Worm (Caenorhabditis elegans) whole organism, late embryonic: ENCODE measurements around the gene F10E9.12.
A peak's percentile ranks its signal among the peaks of the same experiment; 100 is the strongest.

Experiments
- C08G9.2 ChIP-seq: sonication (generic microtip); optimal IDR thresholded peaks from 2 replicates; lab custom pipeline; 2016; ENCODE audit warnings: mild to moderate bottlenecking, missing genetic modification characterization, moderate library complexity, missing compliant biosample characterization
- F13H6.1 ChIP-seq: sonication (generic microtip); optimal IDR thresholded peaks from 2 replicates; lab custom pipeline; 2016; ENCODE audit warnings: missing genetic modification characterization, missing compliant biosample characterization
- T23F11.4 ChIP-seq: fragments of 200-800 bp; sonication (Bioruptor generic); optimal IDR thresholded peaks from 2 replicates; lab custom pipeline; 2018; ENCODE audit warnings: mild to moderate bottlenecking, missing genetic modification characterization, missing compliant biosample characterization
- Y22D7AL.16 ChIP-seq: sonication (generic microtip); optimal IDR thresholded peaks from 2 replicates; lab custom pipeline; 2016; ENCODE audit warnings: missing genetic modification characterization, missing compliant biosample characterization
- ama-1 ChIP-seq: fragments of 150-350 bp; optimal IDR thresholded peaks from 2 replicates; lab custom pipeline; 2014
- ceh-14 ChIP-seq: sonication (generic microtip); optimal IDR thresholded peaks from 2 replicates; lab custom pipeline; 2016; ENCODE audit warnings: missing genotype, missing genetic modification characterization, missing compliant biosample characterization
- ceh-18 ChIP-seq: sonication (generic microtip); optimal IDR thresholded peaks from 2 replicates; lab custom pipeline; 2016; ENCODE audit warnings: missing genetic modification characterization, missing compliant biosample characterization
- ceh-24 ChIP-seq: sonication (generic microtip); optimal IDR thresholded peaks from 2 replicates; lab custom pipeline; 2016; ENCODE audit warnings: mild to moderate bottlenecking, missing genetic modification characterization, missing compliant biosample characterization
- ceh-30 ChIP-seq: fragments of 150-350 bp; optimal IDR thresholded peaks from 2 replicates; lab custom pipeline; 2014; ENCODE audit warnings: missing biosample characterization, missing genetic modification characterization
- ceh-31 ChIP-seq: sonication (generic microtip); optimal IDR thresholded peaks from 2 replicates; lab custom pipeline; 2016; ENCODE audit warnings: missing genetic modification characterization, missing compliant biosample characterization
- ceh-45 ChIP-seq: fragments of 200-800 bp; sonication (Bioruptor generic); IDR thresholded peaks from 2 replicates; pipeline ENCODE4 v1.3.6; 2022; ENCODE audit warnings: missing genetic modification reagents, missing genetic modification characterization, missing compliant biosample characterization
- ceh-6 ChIP-seq: fragments of 200-800 bp; sonication (Bioruptor generic); optimal IDR thresholded peaks from 2 replicates; lab custom pipeline; 2018; ENCODE audit warnings: mild to moderate bottlenecking, missing genetic modification characterization, missing compliant biosample characterization
- che-1 ChIP-seq: sonication (generic microtip); optimal IDR thresholded peaks from 2 replicates; lab custom pipeline; 2016; ENCODE audit warnings: mild to moderate bottlenecking, missing genetic modification characterization, missing compliant biosample characterization
- elt-2 ChIP-seq: sonication (generic microtip); optimal IDR thresholded peaks from 2 replicates; lab custom pipeline; 2016; ENCODE audit warnings: missing genetic modification reagents, missing genetic modification characterization, missing compliant biosample characterization
- eyg-1 ChIP-seq: sonication (generic microtip); optimal IDR thresholded peaks from 2 replicates; lab custom pipeline; 2016; ENCODE audit warnings: missing genotype, missing genetic modification characterization, missing compliant biosample characterization
- fax-1 ChIP-seq: sonication (generic microtip); optimal IDR thresholded peaks from 2 replicates; lab custom pipeline; 2016; ENCODE audit warnings: missing genotype, missing genetic modification characterization, missing compliant biosample characterization
- fkh-6 ChIP-seq: sonication (generic microtip); optimal IDR thresholded peaks from 2 replicates; lab custom pipeline; 2016; ENCODE audit warnings: missing genetic modification characterization, missing compliant biosample characterization
- gmeb-2 ChIP-seq: sonication (generic microtip); optimal IDR thresholded peaks from 2 replicates; lab custom pipeline; 2016; ENCODE audit warnings: missing genetic modification characterization, inconsistent platforms, missing compliant biosample characterization
- hlh-13 ChIP-seq: fragments of 200-800 bp; sonication (Bioruptor generic); optimal IDR thresholded peaks from 2 replicates; lab custom pipeline; 2018; ENCODE audit warnings: mild to moderate bottlenecking, missing genetic modification characterization, missing compliant biosample characterization
- hlh-15 ChIP-seq: sonication (generic microtip); optimal IDR thresholded peaks from 2 replicates; lab custom pipeline; 2016; ENCODE audit warnings: missing genetic modification characterization, missing compliant biosample characterization
- lim-6 ChIP-seq: sonication (generic microtip); optimal IDR thresholded peaks from 2 replicates; lab custom pipeline; 2016; ENCODE audit warnings: missing genetic modification characterization, missing compliant biosample characterization
- lin-11 ChIP-seq: fragments of 200-800 bp; sonication (Bioruptor generic); optimal IDR thresholded peaks from 2 replicates; lab custom pipeline; 2018; ENCODE audit warnings: mild to moderate bottlenecking, missing genetic modification characterization, missing compliant biosample characterization
- mec-3 ChIP-seq: sonication (generic microtip); optimal IDR thresholded peaks from 2 replicates; lab custom pipeline; 2016; ENCODE audit warnings: borderline replicate concordance, missing genetic modification characterization, missing compliant biosample characterization
- pag-3 ChIP-seq: sonication (generic microtip); optimal IDR thresholded peaks from 2 replicates; lab custom pipeline; 2016; ENCODE audit warnings: missing compliant biosample characterization, missing genetic modification characterization, borderline replicate concordance
- pat-9 ChIP-seq: fragments of 200-800 bp; sonication (Bioruptor generic); optimal IDR thresholded peaks from 2 replicates; lab custom pipeline; 2018; ENCODE audit warnings: mild to moderate bottlenecking, missing genetic modification characterization, moderate library complexity, missing compliant biosample characterization
- pha-4 ChIP-seq: fragments of 150-350 bp; optimal IDR thresholded peaks from 2 replicates; lab custom pipeline; 2018; ENCODE audit warnings: missing biosample characterization, missing genetic modification reagents, missing genetic modification characterization
- pros-1 ChIP-seq: fragments of 150-350 bp; optimal IDR thresholded peaks from 2 replicates; lab custom pipeline; 2014; ENCODE audit warnings: missing biosample characterization, missing genetic modification reagents, missing genetic modification characterization
- ref-2 ChIP-seq: sonication (generic microtip); optimal IDR thresholded peaks from 2 replicates; lab custom pipeline; 2016; ENCODE audit warnings: missing genetic modification characterization, missing compliant biosample characterization
- sdc-2 ChIP-seq: sonication (generic microtip); optimal IDR thresholded peaks from 2 replicates; lab custom pipeline; 2016; ENCODE audit warnings: missing genotype, missing genetic modification characterization, missing compliant biosample characterization
- sox-2 ChIP-seq: fragments of 200-800 bp; sonication (Bioruptor generic); IDR thresholded peaks from 2 replicates; pipeline ENCODE4 v1.3.6; 2022; ENCODE audit warnings: missing genetic modification reagents, missing genetic modification characterization, missing compliant biosample characterization
- tbx-7 ChIP-seq: sonication (generic microtip); optimal IDR thresholded peaks from 2 replicates; lab custom pipeline; 2016; ENCODE audit warnings: missing genotype, missing genetic modification characterization, missing compliant biosample characterization
- ttx-3 ChIP-seq: sonication (generic microtip); optimal IDR thresholded peaks from 2 replicates; lab custom pipeline; 2016; ENCODE audit warnings: missing genetic modification reagents, missing genetic modification characterization, missing compliant biosample characterization
- unc-3 ChIP-seq, 2 experiments: fragments of 200-800 bp in 1 of 2; sonication (Bioruptor generic) in 1 of 2; sonication (generic microtip) in 1 of 2; conservative IDR thresholded peaks in 1 of 2; optimal IDR thresholded peaks in 1 of 2; 2 replicates each; pipeline versions ENCODE4 v1.3.6 to Lab custom; 2016 to 2022; ENCODE audit warnings: missing compliant biosample characterization in 2 of 2, missing genetic modification characterization in 2 of 2, missing genetic modification reagents in 1 of 2
- unc-42 ChIP-seq: sonication (generic microtip); optimal IDR thresholded peaks from 2 replicates; lab custom pipeline; 2016; ENCODE audit warnings: missing genotype, missing genetic modification characterization, missing compliant biosample characterization
- unc-55 ChIP-seq: sonication (generic microtip); optimal IDR thresholded peaks from 2 replicates; lab custom pipeline; 2017; ENCODE audit warnings: missing biosample characterization, missing genetic modification reagents, missing genetic modification characterization
- zip-5 ChIP-seq: sonication (generic microtip); optimal IDR thresholded peaks from 2 replicates; lab custom pipeline; 2016; ENCODE audit warnings: missing genetic modification characterization, missing compliant biosample characterization

F10E9.12 gene

DNA sequence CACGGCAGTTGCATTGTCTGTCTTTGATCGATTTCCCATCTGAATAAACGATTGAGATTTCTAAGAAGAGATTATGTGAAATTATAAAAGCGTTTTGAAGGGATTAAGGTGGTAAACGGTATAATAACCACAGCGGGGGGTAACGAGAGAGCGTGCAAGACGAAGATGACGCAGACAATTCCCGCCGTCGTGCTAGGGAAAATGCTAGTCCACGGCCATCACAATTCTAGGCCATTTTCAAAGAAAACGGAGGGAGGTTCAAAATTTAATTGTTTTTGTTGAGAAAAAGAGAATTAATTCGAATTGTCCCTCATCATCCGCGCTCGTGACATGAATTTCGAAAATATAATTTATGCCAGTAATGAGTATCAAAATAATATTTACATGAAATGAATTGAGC is 5.2 kb upstream of the F10E9.12 start, which contains the start of gene F10E9.11 (continued):
- peak; percentile 96 for TF ChIP-seq C08G9.2 (tag; lab: Kevin White, UChicago)
- peak; percentile 99 for TF ChIP-seq ceh-31 (tag; lab: Kevin White, UChicago)
- peak; percentile 53 for TF ChIP-seq sdc-2 (tag; lab: Kevin White, UChicago)
- TF ChIP-seq F13H6.1 (tag; lab: Kevin White, UChicago), result peak; percentile 79
- no peak for TF ChIP-seq ceh-24 (tag; lab: Kevin White, UChicago)
- TF ChIP-seq unc-3 (GFP tag; conservative IDR thresholded peaks at IDR 0.05; lab: Robert Waterston, UW), result peak; percentile 41; the same call in 1 of the 2 replicates
- TF ChIP-seq unc-3 (tag; optimal IDR thresholded peaks at IDR 0.05; lab: Kevin White, UChicago), result peak; percentile 33
- TF ChIP-seq ceh-18, result peak; percentile 50
- no peak for TF ChIP-seq lin-11 (tag; lab: Kevin White, UChicago)
- peak; percentile 100 for TF ChIP-seq ref-2 (tag; lab: Kevin White, UChicago)
- no peak for TF ChIP-seq ama-1 (lab: Kevin White, UChicago)
- TF ChIP-seq unc-42 (tag; lab: Kevin White, UChicago), result peak; percentile 69

- TF ChIP-seq ceh-30, result no peak
- no peak for TF ChIP-seq unc-55 (GFP tag; lab: Kevin White, UChicago)
- TF ChIP-seq eyg-1 (tag; lab: Kevin White, UChicago), result no peak
- no peak for TF ChIP-seq C08G9.2 (tag; lab: Kevin White, UChicago)
- no peak for TF ChIP-seq T23F11.4 (GFP tag; lab: Kevin White, UChicago)
- TF ChIP-seq ceh-45 (GFP tag; lab: Robert Waterston, UW), result no peak
- TF ChIP-seq ama-1 (lab: Kevin White, UChicago), result no peak
- TF ChIP-seq gmeb-2 (tag; lab: Kevin White, UChicago), result no peak
- no peak for TF ChIP-seq fax-1 (tag; lab: Kevin White, UChicago)
- TF ChIP-seq fkh-6 (tag; lab: Kevin White, UChicago), result no peak
- no peak for TF ChIP-seq pat-9
- TF ChIP-seq Y22D7AL.16 (tag; lab: Kevin White, UChicago), result no peak
- no peak for TF ChIP-seq hlh-13
- TF ChIP-seq tbx-7 (tag; lab: Kevin White, UChicago), result no peak
Observed at ce11 chrIII:8320183-8320582, 4.2 kb upstream of the F10E9.12 start, which contains the start of gene F10E9.10. F10E9.10 (minus strand) TSS chrIII:8320283.

DNA sequence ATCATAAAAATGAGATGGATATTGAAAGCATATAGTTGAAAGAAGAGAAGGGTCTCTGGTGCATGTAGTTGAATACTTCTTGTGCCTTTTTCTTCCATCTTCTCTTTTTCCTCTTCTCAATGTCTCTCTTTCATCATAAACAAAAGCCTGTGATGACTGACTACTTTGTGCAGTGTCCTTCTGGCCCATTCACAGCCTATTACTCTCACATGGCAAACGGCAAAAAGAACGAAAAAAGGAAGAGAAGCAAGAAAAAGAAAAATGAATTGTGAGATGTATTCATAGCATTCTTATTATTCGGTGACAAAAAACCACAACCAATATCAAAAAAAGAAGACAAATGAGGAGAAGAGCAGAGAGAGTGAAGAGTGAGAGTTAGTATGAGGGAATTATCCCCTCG is 3.1 kb upstream of the F10E9.12 start:
- TF ChIP-seq che-1 (tag; lab: Kevin White, UChicago) (no peak), pros-1 (no peak), elt-2 (no peak), mec-3 (tag; lab: Kevin White, UChicago) (no peak), ceh-14 (tag; lab: Kevin White, UChicago) (no peak), hlh-13 (no peak), ceh-6 (GFP tag; lab: Kevin White, UChicago) (no peak), hlh-15 (no peak), zip-5 (tag; lab: Kevin White, UChicago) (no peak), sox-2 (GFP tag; lab: Robert Waterston, UW) (no peak), ttx-3 (tag; lab: Kevin White, UChicago) (no peak), pha-4 (no peak)

DNA sequence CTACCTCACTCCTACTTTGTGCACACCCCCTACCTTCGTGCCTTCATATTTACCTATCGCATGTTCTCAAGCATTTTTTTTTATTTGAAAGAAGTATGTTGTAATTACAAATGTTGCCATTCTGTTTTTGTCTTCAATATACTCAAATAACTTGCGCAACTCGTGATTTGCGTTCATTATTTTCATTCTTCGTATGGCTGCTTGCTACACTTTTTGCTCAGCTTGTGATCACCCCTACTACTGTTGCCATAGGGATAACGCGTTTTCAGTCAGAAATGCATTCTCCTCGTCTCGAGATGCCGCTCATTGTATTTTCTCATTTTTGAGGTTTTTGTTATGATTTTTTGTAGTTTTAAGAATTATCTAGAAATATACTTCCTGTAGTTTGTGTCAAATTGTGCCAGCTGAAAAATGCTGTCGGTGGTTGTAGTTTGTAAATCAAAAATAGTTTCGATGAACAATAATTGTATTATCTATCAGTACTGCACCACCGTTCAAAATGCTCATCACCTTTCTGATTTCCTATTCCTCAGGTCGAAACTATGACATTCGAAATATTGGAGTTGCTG is 1.6 kb upstream of the F10E9.12 start, which contains the start of gene F10E9.1:
Gene F10E9.1, plus strand, starts transcription at position 519 of the 569 bp plus-strand sequence.
- TF ChIP-seq lim-6 (tag; lab: Kevin White, UChicago) (no peak), T23F11.4 (GFP tag; lab: Kevin White, UChicago) (no peak), pag-3 (tag; lab: Kevin White, UChicago) (no peak), pros-1 (no peak), ceh-14 (tag; lab: Kevin White, UChicago) (no peak), fkh-6 (tag; lab: Kevin White, UChicago) (no peak)
